Worm (Caenorhabditis elegans) whole organism, late embryonic: ENCODE measurements around the gene nas-24.

Experiments used
- ama-1 ChIP-seq: fragments of 150-350 bp; optimal IDR thresholded peaks from 2 replicates; lab custom pipeline; 2014
- ceh-31 ChIP-seq: sonication (generic microtip); optimal IDR thresholded peaks from 2 replicates; lab custom pipeline; 2016; ENCODE audit warnings: missing genetic modification characterization, missing compliant biosample characterization
- ceh-48 ChIP-seq: sonication (generic microtip); optimal IDR thresholded peaks from 2 replicates; lab custom pipeline; 2016; ENCODE audit warnings: missing genetic modification characterization, inconsistent platforms, missing compliant biosample characterization
- ceh-9 ChIP-seq: sonication (generic microtip); optimal IDR thresholded peaks from 2 replicates; lab custom pipeline; 2016; ENCODE audit warnings: mild to moderate bottlenecking, missing genetic modification characterization, inconsistent platforms, missing compliant biosample characterization
- che-1 ChIP-seq: sonication (generic microtip); optimal IDR thresholded peaks from 2 replicates; lab custom pipeline; 2016; ENCODE audit warnings: mild to moderate bottlenecking, missing genetic modification characterization, missing compliant biosample characterization
- fkh-10 ChIP-seq: fragments of 150-350 bp; optimal IDR thresholded peaks from 2 replicates; lab custom pipeline; 2014; ENCODE audit warnings: missing biosample characterization, missing genetic modification reagents, missing genetic modification characterization
- hlh-8 ChIP-seq: sonication (generic microtip); optimal IDR thresholded peaks from 2 replicates; lab custom pipeline; 2016; ENCODE audit warnings: missing genotype, missing genetic modification characterization, missing compliant biosample characterization
- nhr-11 ChIP-seq: fragments of 150-350 bp; optimal IDR thresholded peaks from 2 replicates; lab custom pipeline; 2014; ENCODE audit warnings: missing biosample characterization, missing genetic modification characterization
- odd-2 ChIP-seq: sonication (generic microtip); optimal IDR thresholded peaks from 2 replicates; lab custom pipeline; 2017; ENCODE audit warnings: antibody characterized with exemption, mild to moderate bottlenecking, missing genetic modification characterization, missing compliant biosample characterization
- pax-1 ChIP-seq: fragments of 150-350 bp; optimal IDR thresholded peaks from 2 replicates; lab custom pipeline; 2014; ENCODE audit warnings: missing biosample characterization, missing genetic modification characterization
- pha-4 ChIP-seq: fragments of 150-350 bp; optimal IDR thresholded peaks from 2 replicates; lab custom pipeline; 2018; ENCODE audit warnings: missing biosample characterization, missing genetic modification reagents, missing genetic modification characterization
- sox-2 ChIP-seq: fragments of 200-800 bp; sonication (Bioruptor generic); IDR thresholded peaks from 2 replicates; pipeline ENCODE4 v1.3.6; 2022; ENCODE audit warnings: missing genetic modification reagents, missing genetic modification characterization, missing compliant biosample characterization
- tbx-2 ChIP-seq: sonication (generic microtip); optimal IDR thresholded peaks from 2 replicates; lab custom pipeline; 2016; ENCODE audit warnings: missing genetic modification characterization, missing compliant biosample characterization

DNA sequence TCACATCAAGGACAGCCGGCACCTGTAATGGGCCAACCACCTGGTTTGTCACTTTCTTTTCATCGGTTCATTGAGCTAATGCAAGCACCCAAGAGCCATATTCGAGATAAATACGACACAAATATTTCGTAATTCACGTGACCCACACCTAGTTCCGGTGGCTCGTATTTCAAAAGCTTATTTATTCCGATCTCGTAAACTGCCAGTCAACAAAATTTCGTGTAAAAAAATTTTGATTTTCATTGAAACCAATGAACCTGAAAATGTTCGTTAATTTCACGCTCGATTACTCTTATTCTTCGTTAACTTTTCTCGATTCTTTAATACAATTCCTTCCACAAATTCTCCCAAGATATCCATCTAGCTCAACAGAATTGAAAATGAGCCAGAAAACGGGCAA lies 20.9 kb downstream of the nas-24 start:
- TF ChIP-seq pha-4 (tag; lab: Kevin White, UChicago) = no peak
- TF ChIP-seq ceh-48 = no peak
- no peak for TF ChIP-seq tbx-2
- no peak for TF ChIP-seq sox-2 (GFP tag; lab: Robert Waterston, UW)
- TF ChIP-seq ceh-31 (tag; lab: Kevin White, UChicago) = no peak
- no peak for TF ChIP-seq nhr-11 (tag; lab: Kevin White, UChicago)
- TF ChIP-seq fkh-10 = no peak
- no peak for TF ChIP-seq hlh-8 (tag; lab: Kevin White, UChicago)
- TF ChIP-seq che-1 = no peak
- TF ChIP-seq ceh-9 = no peak
- TF ChIP-seq odd-2 (tag; lab: Kevin White, UChicago) = no peak
- no peak for TF ChIP-seq pax-1
- no peak for TF ChIP-seq ama-1 (lab: Kevin White, UChicago)
